Fruit fly (Drosophila melanogaster) whole organism, embryonic: Measurements from ENCODE around the gene PGRP-LE.

Source experiments
- CG11085 ChIP-seq: fragments of 200-800 bp; sonication (Bioruptor generic); IDR thresholded peaks from 2 replicates; pipeline ENCODE4 v1.3.6; 2022; ENCODE audit warnings: missing biosample characterization, missing genetic modification characterization
- CG1233 ChIP-seq: fragments of 200-800 bp; sonication (Bioruptor generic); optimal IDR thresholded peaks from 4 replicates; lab custom pipeline; 2018; ENCODE audit warnings: missing biosample characterization, mild to moderate bottlenecking, missing genetic modification characterization
- CG12659 ChIP-seq: fragments of 200-800 bp; sonication (Bioruptor generic); optimal IDR thresholded peaks from 3 replicates; lab custom pipeline; 2017; ENCODE audit warnings: mild to moderate bottlenecking, missing biosample characterization, missing genetic modification reagents, missing genetic modification characterization
- CG13296 ChIP-seq: fragments of 200-800 bp; sonication (Bioruptor generic); optimal IDR thresholded peaks from 3 replicates; lab custom pipeline; 2018; ENCODE audit warnings: missing biosample characterization, mild to moderate bottlenecking, missing genetic modification characterization
- CG13624 ChIP-seq: fragments of 200-800 bp; sonication (Bioruptor generic); optimal IDR thresholded peaks from 2 replicates; lab custom pipeline; 2016; ENCODE audit warnings: missing biosample characterization, missing genetic modification characterization
- CG14014 ChIP-seq: fragments of 200-800 bp; sonication (Bioruptor generic); IDR thresholded peaks from 2 replicates; pipeline ENCODE4 v1.3.6; 2022; ENCODE audit warnings: missing biosample characterization, missing genetic modification characterization
- CG15514 ChIP-seq: fragments of 200-800 bp; sonication (Bioruptor generic); optimal IDR thresholded peaks from 3 replicates; lab custom pipeline; 2017; ENCODE audit warnings: missing biosample characterization, missing genetic modification characterization, mild to moderate bottlenecking, moderate library complexity, missing genetic modification reagents
- CG16863 ChIP-seq: fragments of 200-800 bp; sonication (Bioruptor generic); optimal IDR thresholded peaks from 3 replicates; lab custom pipeline; 2016; ENCODE audit warnings: missing biosample characterization, missing genetic modification characterization
- CG17385 ChIP-seq: fragments of 200-800 bp; sonication (Bioruptor generic); optimal IDR thresholded peaks from 3 replicates; lab custom pipeline; 2018; ENCODE audit warnings: missing biosample characterization, mild to moderate bottlenecking, missing genetic modification characterization
- CG17912 ChIP-seq: fragments of 200-800 bp; sonication (Bioruptor generic); optimal IDR thresholded peaks from 2 replicates; lab custom pipeline; 2018; ENCODE audit warnings: missing biosample characterization, mild to moderate bottlenecking, missing genetic modification characterization
- CG1832 ChIP-seq: fragments of 200-800 bp; sonication (Bioruptor generic); optimal IDR thresholded peaks from 2 replicates; lab custom pipeline; 2017; ENCODE audit warnings: missing biosample characterization, mild to moderate bottlenecking, missing genetic modification characterization, inconsistent platforms
- CG2199 ChIP-seq: fragments of 200-800 bp; sonication (Bioruptor generic); IDR thresholded peaks from 3 replicates; pipeline ENCODE4 v1.3.6; 2022; ENCODE audit warnings: missing biosample characterization, missing genetic modification characterization
- CG2712 ChIP-seq: fragments of 200-800 bp; optimal IDR thresholded peaks from 3 replicates; lab custom pipeline; 2019; ENCODE audit warnings: missing biosample characterization, mild to moderate bottlenecking, missing genetic modification characterization, moderate library complexity
- CG3065 ChIP-seq: fragments of 200-800 bp; sonication (Bioruptor generic); optimal IDR thresholded peaks from 2 replicates; lab custom pipeline; 2016; ENCODE audit warnings: missing biosample characterization, missing genetic modification characterization
- CG34224 ChIP-seq: fragments of 200-800 bp; sonication (Bioruptor generic); IDR thresholded peaks from 3 replicates; pipeline ENCODE4 v1.3.6; 2022; ENCODE audit warnings: missing biosample characterization, missing genetic modification characterization; ENCODE audit not compliant: partially characterized antibody
- CG34422 ChIP-seq: fragments of 200-800 bp; sonication (Bioruptor generic); IDR thresholded peaks from 3 replicates; pipeline ENCODE4 v1.3.6; 2022; ENCODE audit warnings: missing biosample characterization, missing genetic modification characterization
- CG5180 ChIP-seq: fragments of 200-800 bp; sonication (Bioruptor generic); optimal IDR thresholded peaks from 3 replicates; lab custom pipeline; 2017; ENCODE audit warnings: missing biosample characterization, missing genetic modification characterization, mild to moderate bottlenecking, moderate library complexity, missing genetic modification reagents
- CG6175 ChIP-seq: fragments of 200-800 bp; sonication (Bioruptor generic); IDR thresholded peaks from 3 replicates; pipeline ENCODE4 v1.3.6; 2022; ENCODE audit warnings: missing biosample characterization, missing genetic modification characterization
- CG7556 ChIP-seq: fragments of 200-800 bp; sonication (Bioruptor generic); optimal IDR thresholded peaks from 2 replicates; lab custom pipeline; 2017; ENCODE audit warnings: missing biosample characterization, mild to moderate bottlenecking, missing genetic modification characterization
- CG7928 ChIP-seq: fragments of 200-800 bp; sonication (Bioruptor generic); optimal IDR thresholded peaks from 2 replicates; lab custom pipeline; 2017; ENCODE audit warnings: missing biosample characterization, mild to moderate bottlenecking, missing genetic modification characterization
- CG9215 ChIP-seq: fragments of 200-800 bp; sonication (Bioruptor generic); IDR thresholded peaks from 2 replicates; pipeline ENCODE4 v1.3.6; 2022; ENCODE audit warnings: missing biosample characterization, missing genetic modification characterization
- CG9437 ChIP-seq: fragments of 200-800 bp; sonication (Bioruptor generic); optimal IDR thresholded peaks from 2 replicates; lab custom pipeline; 2018; ENCODE audit warnings: missing biosample characterization, mild to moderate bottlenecking, missing genetic modification characterization
- D ChIP-seq, 2 experiments: fragments of 200-800 bp in 1 of 2; fragments of >200 bp in 1 of 2; sonication (Bioruptor generic) in 1 of 2; optimal IDR thresholded peaks; 2 replicates in 1 of 2; 3 replicates in 1 of 2; lab custom pipeline; 2017; ENCODE audit warnings: mild to moderate bottlenecking in 1 of 2, missing biosample characterization in 1 of 2, missing genetic modification characterization in 1 of 2, missing genetic modification reagents in 1 of 2
- Dbx ChIP-seq: fragments of 200-800 bp; sonication (Bioruptor generic); IDR thresholded peaks from 3 replicates; pipeline ENCODE4 v1.3.6; 2022; ENCODE audit warnings: missing biosample characterization, missing genetic modification characterization
- Dp ChIP-seq: fragments of 200-800 bp; sonication (Bioruptor generic); optimal IDR thresholded peaks from 2 replicates; lab custom pipeline; 2018; ENCODE audit warnings: missing biosample characterization, mild to moderate bottlenecking, missing genetic modification characterization, moderate library complexity
- Ets97D ChIP-seq: fragments of 200-800 bp; sonication (Bioruptor generic); optimal IDR thresholded peaks from 3 replicates; lab custom pipeline; 2016; ENCODE audit warnings: missing biosample characterization, missing genetic modification characterization
- HLHmδ ChIP-seq: fragments of 200-800 bp; sonication (Bioruptor generic); optimal IDR thresholded peaks from 2 replicates; lab custom pipeline; 2018; ENCODE audit warnings: missing biosample characterization, mild to moderate bottlenecking, missing genetic modification characterization, moderate library complexity
- Hand ChIP-seq: fragments of 200-800 bp; sonication (Bioruptor generic); optimal IDR thresholded peaks from 2 replicates; lab custom pipeline; 2017; ENCODE audit warnings: mild to moderate bottlenecking, missing biosample characterization, missing genetic modification reagents, missing genetic modification characterization
- Hmr ChIP-seq: fragments of 200-800 bp; sonication (Bioruptor generic); optimal IDR thresholded peaks from 3 replicates; lab custom pipeline; 2017; ENCODE audit warnings: mild to moderate bottlenecking, missing biosample characterization, missing genetic modification reagents, missing genetic modification characterization
- MBD-R2 ChIP-seq: fragments of 200-800 bp; sonication (Bioruptor generic); IDR thresholded peaks from 2 replicates; pipeline ENCODE4 v1.3.6; 2022; ENCODE audit warnings: missing biosample characterization, missing genetic modification characterization
- Mes4 ChIP-seq: fragments of 200-800 bp; sonication (Bioruptor generic); optimal IDR thresholded peaks from 2 replicates; lab custom pipeline; 2016; ENCODE audit warnings: missing biosample characterization, missing genetic modification characterization
- Poxn ChIP-seq: fragments of 200-800 bp; sonication (Bioruptor generic); IDR thresholded peaks from 2 replicates; pipeline ENCODE4 v1.3.6; 2022; ENCODE audit warnings: missing biosample characterization, missing genetic modification characterization
- Sry-δ ChIP-seq: fragments of 200-800 bp; sonication (Bioruptor generic); optimal IDR thresholded peaks from 2 replicates; lab custom pipeline; 2016; ENCODE audit warnings: missing biosample characterization, missing genetic modification characterization
- Xrp1 ChIP-seq: fragments of 200-800 bp; sonication (Bioruptor generic); IDR thresholded peaks from 2 replicates; pipeline ENCODE4 v1.3.6; 2022; ENCODE audit warnings: missing biosample characterization, missing genetic modification characterization
- bcd ChIP-seq: fragments of 200-800 bp; sonication (Bioruptor generic); optimal IDR thresholded peaks from 2 replicates; lab custom pipeline; 2017; ENCODE audit warnings: missing biosample characterization, mild to moderate bottlenecking, missing genetic modification characterization
- ewg ChIP-seq: fragments of 200-800 bp; sonication (Bioruptor generic); optimal IDR thresholded peaks from 3 replicates; lab custom pipeline; 2017; ENCODE audit warnings: mild to moderate bottlenecking, missing biosample characterization, missing genetic modification reagents, missing genetic modification characterization
- gce ChIP-seq: fragments of 200-800 bp; sonication (Bioruptor generic); IDR thresholded peaks from 3 replicates; pipeline ENCODE4 v1.3.6; 2022; ENCODE audit warnings: missing biosample characterization, missing genetic modification characterization
- gfzf ChIP-seq: fragments of 200-800 bp; sonication (Bioruptor generic); optimal IDR thresholded peaks from 2 replicates; lab custom pipeline; 2016; ENCODE audit warnings: missing biosample characterization, mild to moderate bottlenecking, missing genetic modification characterization, moderate library complexity
- inv ChIP-seq: fragments of 200-800 bp; sonication (Bioruptor generic); IDR thresholded peaks from 2 replicates; pipeline ENCODE4 v1.3.6; 2022; ENCODE audit warnings: missing biosample characterization, missing genetic modification characterization; ENCODE audit not compliant: partially characterized antibody
- knrl ChIP-seq: fragments of 200-800 bp; sonication (Bioruptor generic); IDR thresholded peaks from 3 replicates; pipeline ENCODE4 v1.3.6; 2022; ENCODE audit warnings: missing biosample characterization, missing genetic modification characterization; ENCODE audit not compliant: partially characterized antibody
- mld ChIP-seq: fragments of 200-800 bp; sonication (Bioruptor generic); IDR thresholded peaks from 3 replicates; pipeline ENCODE4 v1.3.6; 2022; ENCODE audit warnings: missing biosample characterization, missing genetic modification characterization; ENCODE audit not compliant: partially characterized antibody
- pita ChIP-seq: fragments of 200-800 bp; sonication (Bioruptor generic); optimal IDR thresholded peaks from 2 replicates; lab custom pipeline; 2017; ENCODE audit warnings: missing biosample characterization, mild to moderate bottlenecking, missing genetic modification characterization
- scrt ChIP-seq: fragments of 200-800 bp; sonication (Bioruptor generic); optimal IDR thresholded peaks from 2 replicates; lab custom pipeline; 2018; ENCODE audit warnings: missing biosample characterization, mild to moderate bottlenecking, missing genetic modification characterization, moderate library complexity
- slou ChIP-seq: fragments of 200-800 bp; sonication (Bioruptor generic); optimal IDR thresholded peaks from 3 replicates; lab custom pipeline; 2016; ENCODE audit warnings: missing biosample characterization, missing genetic modification characterization
- ssp ChIP-seq: fragments of 200-800 bp; sonication (Bioruptor generic); IDR thresholded peaks from 2 replicates; pipeline ENCODE4 v1.3.6; 2022; ENCODE audit warnings: missing biosample characterization, missing genetic modification characterization
- tgo ChIP-seq: fragments of 200-800 bp; sonication (Bioruptor generic); IDR thresholded peaks from 3 replicates; pipeline ENCODE4 v1.3.6; 2022; ENCODE audit warnings: missing biosample characterization, missing genetic modification characterization
- wdn ChIP-seq: fragments of 200-800 bp; sonication (Bioruptor generic); IDR thresholded peaks from 2 replicates; pipeline ENCODE4 v1.3.6; 2022; ENCODE audit warnings: missing biosample characterization, missing genetic modification characterization
- zfh2 ChIP-seq: fragments of 200-800 bp; sonication (Bioruptor generic); optimal IDR thresholded peaks from 2 replicates; lab custom pipeline; 2016; ENCODE audit warnings: missing biosample characterization, missing genetic modification characterization

PGRP-LE gene

DNA sequence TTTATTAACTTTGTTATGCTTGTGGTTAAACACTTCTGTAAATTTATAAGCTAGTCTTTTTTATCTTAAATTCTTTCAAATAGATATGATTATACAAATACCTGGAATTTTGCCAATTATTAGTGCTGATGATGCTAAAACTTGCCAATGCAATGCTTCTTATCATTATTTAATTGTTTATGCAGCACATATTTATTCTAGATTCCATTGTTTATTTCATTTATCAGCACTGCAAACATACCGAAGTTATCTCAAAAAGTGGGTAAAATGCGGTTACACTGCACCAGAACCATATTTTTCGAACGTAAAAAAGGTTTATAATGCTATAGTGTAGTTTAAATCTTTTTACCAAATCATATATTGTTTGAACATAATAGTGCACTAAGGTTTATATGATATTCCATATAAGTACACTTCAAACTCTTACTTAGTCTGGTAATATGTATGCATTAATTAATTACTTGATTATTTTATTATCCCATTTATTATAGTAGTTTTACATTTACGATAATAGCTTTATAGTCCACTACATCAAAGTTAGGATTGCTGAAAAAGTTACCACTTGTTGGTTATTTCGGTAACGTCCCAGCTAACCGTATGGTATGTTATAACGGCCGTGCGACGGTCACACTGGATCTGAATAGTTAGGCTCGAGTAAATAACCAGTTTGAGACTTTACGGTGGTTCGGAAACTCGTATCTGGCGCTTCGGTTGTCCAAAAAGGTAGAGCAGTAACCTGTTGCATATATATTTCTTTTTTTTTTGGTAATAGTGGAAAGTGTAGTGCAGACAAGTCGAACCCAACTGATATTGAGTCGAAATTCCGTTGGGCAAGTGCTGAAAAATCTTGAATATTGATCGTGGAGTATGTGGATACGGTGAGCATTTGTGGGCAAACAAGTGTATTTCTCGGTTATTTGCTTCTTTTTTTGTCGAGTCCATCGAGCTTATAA is 15.2 kb downstream of the PGRP-LE start, which contains the start of gene Rhp (continued):
- no peak for TF ChIP-seq inv
- TF ChIP-seq bcd (GFP tag; lab: Kevin White, UChicago), result no peak
- no peak for TF ChIP-seq CG6175
- TF ChIP-seq CG15514 (GFP tag; lab: Kevin White, UChicago), result peak; percentile 23
- peak; percentile 77 for TF ChIP-seq CG13296
- TF ChIP-seq CG16863 (GFP tag; lab: Kevin White, UChicago), result peak; percentile 4
- TF ChIP-seq CG17912 (GFP tag; lab: Kevin White, UChicago), result peak; percentile 38
- no peak for TF ChIP-seq CG34422 (GFP tag; lab: Robert Waterston, UW)
- TF ChIP-seq Dp (GFP tag; lab: Kevin White, UChicago), result no peak
- TF ChIP-seq slou (GFP tag; lab: Kevin White, UChicago), result no peak
- no peak for TF ChIP-seq CG9437 (GFP tag; lab: Kevin White, UChicago)
- TF ChIP-seq ewg (GFP tag; lab: Kevin White, UChicago), result no peak
- no peak for TF ChIP-seq Dbx
- TF ChIP-seq scrt (GFP tag; lab: Kevin White, UChicago), result peak; percentile 3
- no peak for TF ChIP-seq knrl
- no peak for TF ChIP-seq tgo (GFP tag; lab: Robert Waterston, UW)
- TF ChIP-seq CG1832 (GFP tag; lab: Kevin White, UChicago), result no peak
- no peak for TF ChIP-seq gce (GFP tag; lab: Robert Waterston, UW)
- peak; percentile 27; the same call in 1 of the 3 replicates for TF ChIP-seq CG34224
- no peak for TF ChIP-seq ssp (GFP tag; lab: Robert Waterston, UW)
- TF ChIP-seq HLHmδ (GFP tag; lab: Kevin White, UChicago), result peak; percentile 5
- TF ChIP-seq CG7928, result no peak
- TF ChIP-seq CG7556 (GFP tag; lab: Kevin White, UChicago), result peak; percentile 12
- TF ChIP-seq MBD-R2 (GFP tag; lab: Robert Waterston, UW), result peak; percentile 7
- TF ChIP-seq CG1233 (GFP tag; lab: Kevin White, UChicago), result peak; percentile 47
- TF ChIP-seq Ets97D, result no peak
- TF ChIP-seq CG14014, result peak; percentile 63; the same call in 1 of the 2 replicates
- TF ChIP-seq CG2712 (tag; lab: Kevin White, UChicago), result peak; percentile 26
- TF ChIP-seq Mes4, result no peak
- peak; percentile 56 for TF ChIP-seq CG5180
- no peak for TF ChIP-seq mld (GFP tag; lab: Robert Waterston, UW)
- peak; percentile 37 for TF ChIP-seq Hmr (GFP tag; lab: Kevin White, UChicago)
- no peak for TF ChIP-seq D (optimal IDR thresholded peaks at IDR 0.05; lab: Kevin White, UChicago)
- peak; percentile 43 for TF ChIP-seq D (GFP tag; optimal IDR thresholded peaks at IDR 0.05; lab: Kevin White, UChicago)
- TF ChIP-seq Sry-δ (GFP tag; lab: Kevin White, UChicago), result no peak
- peak; percentile 44 for TF ChIP-seq CG17385 (GFP tag; lab: Kevin White, UChicago)
- peak; percentile 68; the same call in 1 of the 3 replicates for TF ChIP-seq CG2199
- no peak for TF ChIP-seq Hand (GFP tag; lab: Kevin White, UChicago)
- no peak for TF ChIP-seq pita (GFP tag; lab: Kevin White, UChicago)
- no peak for TF ChIP-seq CG11085 (GFP tag; lab: Robert Waterston, UW)
- no peak for TF ChIP-seq CG9215 (GFP tag; lab: Robert Waterston, UW)
- no peak for TF ChIP-seq zfh2 (GFP tag; lab: Kevin White, UChicago)
- no peak for TF ChIP-seq Poxn (GFP tag; lab: Robert Waterston, UW)
- peak; percentile 12 for TF ChIP-seq CG12659 (GFP tag; lab: Kevin White, UChicago)
- TF ChIP-seq Xrp1 (GFP tag; lab: Robert Waterston, UW), result peak; percentile 40; the same call in 1 of the 2 replicates
- no peak for TF ChIP-seq wdn (GFP tag; lab: Robert Waterston, UW)
- TF ChIP-seq CG13624, result no peak
- TF ChIP-seq gfzf (GFP tag; lab: Kevin White, UChicago), result peak; percentile 71
- no peak for TF ChIP-seq CG3065 (GFP tag; lab: Kevin White, UChicago)
